Fruit fly (Drosophila melanogaster): ENCODE data around the gene CG7025.

DNA sequence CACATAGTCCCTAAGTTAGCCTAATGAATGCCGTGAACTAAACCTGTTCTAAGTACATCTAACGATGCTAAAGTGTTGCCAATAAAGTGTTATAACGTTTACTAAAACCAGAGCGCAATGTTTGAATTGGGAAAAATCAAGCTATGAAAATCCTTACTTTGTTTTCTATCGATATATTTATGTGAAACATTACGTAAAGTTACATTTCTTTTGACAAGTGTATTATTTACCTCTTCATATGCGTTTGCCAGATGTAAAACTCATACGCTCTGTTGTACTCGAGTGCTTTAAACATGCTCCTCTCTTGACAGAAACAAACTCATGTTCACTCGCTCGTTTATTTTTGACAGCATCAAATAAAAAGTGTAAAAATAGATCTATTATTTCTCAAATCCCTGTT is 18.1 kb upstream of the CG7025 start, which contains the start of gene Ntl:
- TF ChIP-seq CG8478 (optimal IDR thresholded peaks at IDR 0.05) (no peak), pan (optimal IDR thresholded peaks at IDR 0.05) (no peak), usp (GFP tag; optimal IDR thresholded peaks at IDR 0.05) (no peak), psq (optimal IDR thresholded peaks at IDR 0.05) (no peak), EcR (GFP tag; optimal IDR thresholded peaks at IDR 0.05) (no peak)

Measured in whole organism.